Fruit fly (Drosophila melanogaster) whole organism, larva: ENCODE measurements around the gene Gbs-76A.

Source experiments
- noc ChIP-seq: fragments of 200-800 bp; sonication (Bioruptor generic); optimal IDR thresholded peaks from 3 replicates; lab custom pipeline; 2019; ENCODE audit warnings: missing biosample characterization, mild to moderate bottlenecking, missing genetic modification characterization, moderate library complexity

The Gbs-76A gene

dm6 chr3L:19291465-19292413, 827 bp downstream of the Gbs-76A start:
- no peak for TF ChIP-seq noc (tag; lab: Kevin White, UChicago)

- peak; percentile 19 for TF ChIP-seq noc (tag; lab: Kevin White, UChicago)
Observed at dm6 chr3L:19289411-19289810, 3.2 kb downstream of the Gbs-76A start.

dm6 chr3L:19288395-19288969, 4.1 kb downstream of the Gbs-76A start:
- no peak for TF ChIP-seq noc (tag; lab: Kevin White, UChicago)

dm6 chr3L:19280700-19281099, 11.9 kb downstream of the Gbs-76A start, which contains the start of gene CG14089:
Gene CG14089, minus strand, starts transcription at chr3L:19280800.
- TF ChIP-seq noc (tag; lab: Kevin White, UChicago): no peak

DNA sequence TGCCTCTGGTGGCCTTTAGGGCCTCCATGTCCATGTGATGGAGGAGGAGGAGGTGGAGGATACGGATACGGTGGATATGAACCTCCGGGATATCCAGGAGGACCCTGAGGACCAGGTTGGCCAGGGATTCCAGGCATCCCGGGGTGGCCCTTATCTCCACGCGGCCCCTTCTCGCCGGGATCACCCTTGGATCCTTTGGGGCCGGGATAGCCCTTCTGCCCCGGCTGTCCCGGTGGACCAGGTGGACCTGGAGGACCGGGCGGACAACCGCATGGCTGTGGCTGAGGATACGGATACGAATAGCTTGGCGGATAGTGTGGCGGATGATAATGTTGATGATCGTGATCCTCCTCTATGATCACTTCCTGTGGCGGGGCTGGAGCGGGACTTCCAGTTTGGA, 12.3 kb downstream of the Gbs-76A start:
- no peak for TF ChIP-seq noc (tag; lab: Kevin White, UChicago)

dm6 chr3L:19275491-19275890, 17.1 kb downstream of the Gbs-76A start, which contains the start of gene CG14086:
Gene CG14086, plus strand, starts transcription at chr3L:19275791.
- no peak for TF ChIP-seq noc (tag; lab: Kevin White, UChicago)

DNA sequence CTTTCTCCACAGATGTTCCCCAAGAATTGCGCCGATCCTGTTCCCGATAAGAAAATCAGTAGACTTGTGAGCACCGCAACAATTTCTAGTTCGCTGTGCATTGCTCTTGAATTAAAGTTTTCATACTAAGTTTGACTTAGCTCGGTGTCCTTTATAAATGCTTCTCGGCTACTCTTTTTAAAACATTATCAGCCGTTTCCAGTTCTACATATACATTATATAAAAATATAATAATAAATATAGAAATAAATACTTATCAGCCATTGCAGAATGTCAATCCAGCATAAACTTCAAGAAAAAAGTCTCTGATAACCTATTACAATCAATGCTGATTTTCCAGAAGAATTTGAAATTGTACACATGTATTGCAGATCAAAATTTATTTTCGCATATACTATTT, 22.0 kb downstream of the Gbs-76A start, which contains the start of gene CG14088:
Gene CG14088, minus strand, starts transcription at position 101 of the 400 bp plus-strand sequence.
- TF ChIP-seq noc (tag; lab: Kevin White, UChicago): no peak

DNA sequence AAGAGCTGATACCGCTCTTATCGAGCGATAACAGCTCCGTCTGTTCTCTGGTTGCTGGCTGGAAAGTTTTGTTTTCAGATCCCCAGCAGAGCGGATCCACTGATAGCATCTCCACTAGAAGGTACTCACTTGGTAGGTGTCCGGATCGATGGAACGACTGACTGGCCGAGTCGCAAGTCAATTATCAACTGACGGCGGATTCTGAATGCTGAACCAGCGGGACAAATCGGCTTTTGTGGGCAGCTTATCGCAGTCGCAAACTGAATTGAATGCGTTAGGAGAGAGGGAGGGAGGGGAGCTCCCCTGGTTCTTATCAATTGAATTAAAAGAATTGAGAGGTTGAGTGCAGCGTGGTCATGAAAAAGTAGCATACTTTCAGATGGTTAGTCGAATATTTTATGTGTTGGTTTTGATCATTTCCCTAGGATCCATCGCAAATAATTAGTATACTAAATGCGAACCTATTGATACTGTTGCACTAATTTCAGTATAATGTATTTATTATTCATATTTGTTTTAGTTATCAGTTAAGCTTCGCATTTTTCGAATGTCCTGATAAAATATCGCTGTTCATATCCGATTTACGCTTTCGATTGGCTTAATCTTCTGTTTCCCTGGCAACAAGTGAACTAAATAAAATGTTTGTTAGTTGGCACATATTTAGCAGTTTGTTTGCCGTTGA, 23.7 kb downstream of the Gbs-76A start, which contains the start of the genes Aldh7A1 and CG14085:
Gene Aldh7A1, minus strand, starts transcription at position 194 of the 682 bp plus-strand sequence.
Gene CG14085, plus strand, starts transcription at position 632 of the 682 bp plus-strand sequence.
- TF ChIP-seq noc (tag; lab: Kevin White, UChicago): peak; percentile 83

DNA sequence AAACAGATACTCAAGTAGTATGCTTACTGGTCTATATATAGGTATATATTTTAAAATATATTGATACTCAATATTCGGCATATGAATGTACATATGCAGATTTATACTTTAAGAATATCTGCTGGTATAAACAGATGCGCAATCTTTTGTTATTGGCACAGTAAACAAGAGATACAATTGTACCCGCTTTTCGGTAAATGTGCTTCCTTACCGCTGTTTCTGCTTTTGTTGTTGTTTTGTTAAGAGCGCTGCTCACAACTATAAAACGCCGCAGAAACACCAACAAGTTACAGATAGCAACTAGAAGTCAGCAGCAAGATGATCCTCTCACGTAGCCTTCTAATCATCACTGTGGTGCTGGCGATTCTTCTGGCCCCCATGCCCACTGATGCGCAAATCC, 26.8 kb downstream of the Gbs-76A start, which contains the start of gene CG45081:
Gene CG45081, plus strand, starts transcription at position 301 of the 400 bp plus-strand sequence.
- TF ChIP-seq noc (tag; lab: Kevin White, UChicago): no peak

DNA sequence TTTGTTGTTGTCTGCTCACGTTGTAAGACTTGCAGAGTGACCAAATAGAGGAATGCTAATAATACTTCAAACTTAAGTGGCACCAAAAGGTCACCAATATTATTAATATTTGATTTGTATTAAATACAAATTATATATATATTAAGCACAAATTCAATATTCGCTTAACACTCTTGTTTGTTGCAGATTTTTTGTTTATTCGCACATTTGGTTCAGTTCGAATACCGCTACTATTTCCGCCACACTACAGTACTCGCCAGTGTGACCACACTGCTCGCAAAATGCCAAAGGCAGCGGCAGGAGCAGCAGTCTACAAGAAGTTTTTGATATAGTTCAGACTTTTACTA, 28.5 kb downstream of the Gbs-76A start, which contains the start of gene Max:
Gene Max, minus strand, starts transcription at position 44 of the 347 bp plus-strand sequence.
- TF ChIP-seq noc (tag; lab: Kevin White, UChicago): peak; percentile 63

dm6 chr3L:19263480-19264140, 29.0 kb downstream of the Gbs-76A start, which contains the start of the genes CG42374 and Mettl5:
Gene CG42374, plus strand, starts transcription at chr3L:19263766.
Gene Mettl5, plus strand, starts transcription at chr3L:19263766.
- TF ChIP-seq noc (tag; lab: Kevin White, UChicago): no peak

DNA sequence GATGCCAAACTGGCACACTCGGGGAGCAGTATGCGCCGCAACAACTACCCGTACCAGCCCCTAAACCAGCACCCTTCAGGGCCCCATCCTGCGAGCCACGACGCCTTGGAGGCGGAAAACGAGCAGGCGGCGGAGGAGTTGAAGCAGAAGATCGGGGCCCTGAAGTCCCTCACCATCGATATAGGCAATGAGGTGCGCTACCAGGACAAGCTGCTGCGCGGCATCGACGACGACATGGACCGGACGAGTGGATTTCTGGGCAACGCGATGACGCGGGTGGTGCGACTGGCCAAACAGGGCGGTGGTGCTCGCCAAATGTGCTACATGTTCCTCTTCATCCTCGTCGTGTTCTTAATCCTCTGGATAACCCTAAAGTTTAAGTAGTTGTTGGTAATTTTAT, 30.8 kb downstream of the Gbs-76A start:
- no peak for TF ChIP-seq noc (tag; lab: Kevin White, UChicago)

dm6 chr3L:19261213-19261612, 31.4 kb downstream of the Gbs-76A start, which contains the start of gene Bet1:
Gene Bet1, plus strand, starts transcription at chr3L:19261394.
- TF ChIP-seq noc (tag; lab: Kevin White, UChicago): no peak

DNA sequence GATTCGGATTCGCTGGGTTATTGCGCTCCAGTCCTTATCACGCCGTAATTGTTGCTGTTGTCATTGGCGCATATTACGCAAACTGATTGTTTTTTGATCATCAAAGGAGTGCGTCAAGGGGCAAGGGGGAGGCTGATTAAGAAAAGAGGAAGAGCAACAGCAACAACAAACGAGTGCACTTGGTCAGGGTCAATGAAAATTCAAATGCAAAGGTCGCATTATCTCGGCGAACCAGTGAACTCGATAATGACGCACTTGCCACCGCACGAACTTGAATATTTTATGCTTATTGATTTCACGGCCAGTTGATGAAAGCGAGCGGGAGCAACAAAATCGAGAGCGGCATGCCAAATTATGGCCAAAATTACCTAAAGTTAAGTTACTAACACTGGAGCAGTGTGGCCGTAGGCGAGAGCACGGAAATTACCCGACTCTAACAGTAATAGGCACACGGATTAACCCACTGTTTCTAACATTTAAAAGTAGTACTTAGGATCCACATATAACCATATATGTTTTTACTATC, 32.2 kb downstream of the Gbs-76A start, which contains the start of gene nes:
Gene nes, minus strand, starts transcription at position 402 of the 526 bp plus-strand sequence.
- TF ChIP-seq noc (tag; lab: Kevin White, UChicago): peak; percentile 59
